Worm (Caenorhabditis elegans): Measurements from ENCODE around the gene lyst-1.

DNA sequence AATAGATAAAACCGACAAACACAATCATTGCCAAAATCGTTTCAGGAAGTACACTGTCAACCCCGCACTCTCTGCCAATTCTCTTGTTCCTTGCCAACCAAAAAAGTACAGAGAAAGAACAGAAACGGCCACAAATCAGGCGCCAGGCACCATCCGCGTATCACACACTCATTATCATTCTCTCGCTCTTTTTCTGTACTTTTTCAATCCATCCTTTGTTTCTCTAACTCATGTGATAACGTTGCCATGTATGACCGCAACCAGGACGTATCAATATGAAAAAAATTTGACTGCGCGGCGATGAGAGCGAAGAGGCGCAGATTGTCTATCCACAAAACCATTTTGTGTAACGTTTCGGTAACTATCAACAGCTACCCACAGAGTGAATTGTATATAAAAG lies 36.3 kb downstream of the lyst-1 start, which contains the start of gene col-181:
- TF ChIP-seq sea-1 (GFP tag; conservative IDR thresholded peaks at IDR 0.05) (no peak), pes-1 (GFP tag; IDR thresholded peaks at IDR 0.05) (no peak), hmg-4 (GFP tag; optimal IDR thresholded peaks at IDR 0.05) (no peak), flt-1 (GFP tag; IDR thresholded peaks at IDR 0.05) (no peak), hmbx-1 (tag; optimal IDR thresholded peaks at IDR 0.05) (no peak), ceh-13 (GFP tag; optimal IDR thresholded peaks at IDR 0.05) (no peak), hnd-1 (tag; optimal IDR thresholded peaks at IDR 0.05) (no peak), ama-1 (optimal IDR thresholded peaks at IDR 0.05) (no peak), ets-7 (tag; optimal IDR thresholded peaks at IDR 0.05) (no peak), ceh-36 (tag; optimal IDR thresholded peaks at IDR 0.05) (no peak), tbx-37 (GFP tag; conservative IDR thresholded peaks at IDR 0.05) (no peak), aly-1 (tag; optimal IDR thresholded peaks at IDR 0.05) (no peak)
